Fruit fly (Drosophila melanogaster): ENCODE data around the gene CG5644.

dm6 chr3L:8949823-8950222 lies 29.9 kb downstream of the CG5644 start:
- no peak for TF ChIP-seq CG8478 (optimal IDR thresholded peaks at IDR 0.05)
- no peak for TF ChIP-seq CTCF (optimal IDR thresholded peaks at IDR 0.05)

Data from S2 (cell line).